Worm (Caenorhabditis elegans): ENCODE results near the gene hpo-34.

hpo-34 gene

DNA sequence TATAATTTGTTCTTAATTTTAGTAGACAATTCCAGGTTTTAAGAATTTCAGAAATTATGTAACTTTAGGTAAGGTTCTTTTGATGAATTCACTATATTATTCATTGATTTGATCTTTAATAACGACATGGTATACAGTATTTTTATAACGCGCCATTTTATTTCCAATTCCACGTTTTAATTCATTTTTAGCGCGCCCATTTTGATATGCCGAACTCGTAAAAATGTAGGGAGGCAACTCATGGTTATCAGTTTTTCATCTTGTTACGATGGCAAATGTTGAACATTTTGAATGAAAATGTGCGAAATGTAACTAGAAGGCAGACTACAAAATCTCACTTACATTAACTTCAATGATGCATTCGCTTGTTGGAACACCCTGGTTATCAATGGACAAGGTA lies 20.0 kb downstream of the hpo-34 start:
- TF ChIP-seq elt-2 (tag; optimal IDR thresholded peaks at IDR 0.05) (peak; percentile 23), nhr-76 (tag; optimal IDR thresholded peaks at IDR 0.05) (no peak)

- TF ChIP-seq hpl-2 (GFP tag; optimal IDR thresholded peaks at IDR 0.05), result no peak
- TF ChIP-seq mdl-1 (tag; optimal IDR thresholded peaks at IDR 0.05), result no peak
- TF ChIP-seq elt-3 (tag; optimal IDR thresholded peaks at IDR 0.05), result no peak
- TF ChIP-seq nhr-76 (tag; optimal IDR thresholded peaks at IDR 0.05), result no peak
- no peak for TF ChIP-seq ztf-11 (tag; optimal IDR thresholded peaks at IDR 0.05)
- TF ChIP-seq sup-37 (GFP tag; optimal IDR thresholded peaks at IDR 0.05), result no peak
- no peak for TF ChIP-seq ama-1 (optimal IDR thresholded peaks at IDR 0.05)
- TF ChIP-seq nhr-237 (tag; optimal IDR thresholded peaks at IDR 0.05), result no peak
Measured at ce11 chrX:11491835-11492234, 27.0 kb downstream of the hpo-34 start.

DNA sequence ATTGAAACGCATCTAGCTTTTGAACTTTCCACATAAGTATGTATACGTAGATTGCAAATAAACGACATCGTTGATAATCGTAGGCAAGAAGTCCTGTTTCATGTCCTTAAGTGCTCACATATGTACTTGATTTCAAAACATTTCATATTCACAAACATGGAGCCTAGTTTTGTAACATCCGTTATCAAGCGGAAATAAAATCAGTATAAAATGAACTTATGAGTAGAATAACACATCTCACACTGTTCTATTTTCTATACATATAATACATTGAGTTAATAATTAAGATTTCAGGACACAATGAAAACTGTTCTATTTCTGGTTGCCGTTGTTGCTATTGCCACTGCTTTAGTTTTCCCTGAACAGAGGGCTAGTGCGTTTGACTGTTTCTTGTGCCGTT lies 29.0 kb downstream of the hpo-34 start, which contains the start of gene spp-21:
Gene spp-21 (plus strand): TSS at position 301 of the 400 bp plus-strand sequence.
- TF ChIP-seq sox-4 (tag; optimal IDR thresholded peaks at IDR 0.05), result no peak
- TF ChIP-seq nhr-11 (tag; optimal IDR thresholded peaks at IDR 0.05), result no peak
- TF ChIP-seq swsn-7 (tag; optimal IDR thresholded peaks at IDR 0.05), result no peak
- no peak for TF ChIP-seq ama-1 (optimal IDR thresholded peaks at IDR 0.05)
- no peak for TF ChIP-seq nhr-71 (tag; optimal IDR thresholded peaks at IDR 0.05)
- no peak for TF ChIP-seq ces-1 (GFP tag; optimal IDR thresholded peaks at IDR 0.05)
- TF ChIP-seq nhr-84 (tag; optimal IDR thresholded peaks at IDR 0.05), result no peak

ce11 chrX:11487484-11487883 lies 31.4 kb downstream of the hpo-34 start, which contains the start of gene spp-9:
Gene spp-9, plus strand, starts transcription at chrX:11487784.
- TF ChIP-seq unc-86 (tag; optimal IDR thresholded peaks at IDR 0.05) (no peak), hlh-17 (GFP tag; optimal IDR thresholded peaks at IDR 0.05; ENCODE audit: borderline replicate concordance) (no peak), lin-15B (tag; optimal IDR thresholded peaks at IDR 0.05) (no peak), aha-1 (tag; optimal IDR thresholded peaks at IDR 0.05) (no peak), egl-27 (tag; optimal IDR thresholded peaks at IDR 0.05) (no peak), nhr-237 (tag; optimal IDR thresholded peaks at IDR 0.05) (no peak), ceh-90 (tag; optimal IDR thresholded peaks at IDR 0.05) (no peak), ceh-63 (GFP tag; optimal IDR thresholded peaks at IDR 0.05) (no peak), hlh-4 (tag; optimal IDR thresholded peaks at IDR 0.05) (no peak), ceh-88 (GFP tag; IDR thresholded peaks at IDR 0.05) (no peak), sptf-1 (tag; optimal IDR thresholded peaks at IDR 0.05) (no peak), efl-3 (GFP tag; optimal IDR thresholded peaks at IDR 0.05) (no peak), aly-2 (tag; optimal IDR thresholded peaks at IDR 0.05) (no peak), efl-1 (optimal IDR thresholded peaks at IDR 0.05) (no peak), efl-1 (GFP tag; optimal IDR thresholded peaks at IDR 0.05 in 1 of 2) (no peak), ztf-11 (tag; optimal IDR thresholded peaks at IDR 0.05) (no peak), alr-1 (tag; optimal IDR thresholded peaks at IDR 0.05; ENCODE audit: borderline replicate concordance) (no peak), sox-4 (tag; optimal IDR thresholded peaks at IDR 0.05) (no peak), sup-37 (GFP tag; optimal IDR thresholded peaks at IDR 0.05) (no peak), Y116A8C.19 (tag; optimal IDR thresholded peaks at IDR 0.05; ENCODE audit: borderline replicate concordance) (no peak), unc-130 (tag; optimal IDR thresholded peaks at IDR 0.05) (no peak)

- TF ChIP-seq jun-1 (tag; optimal IDR thresholded peaks at IDR 0.05) (no peak), tbx-2 (tag; optimal IDR thresholded peaks at IDR 0.05) (peak; percentile 8)
Measured at ce11 chrX:11484027-11484426, 34.8 kb downstream of the hpo-34 start.

ce11 chrX:11482637-11483036 lies 36.2 kb downstream of the hpo-34 start:
- TF ChIP-seq mdl-1 (tag; optimal IDR thresholded peaks at IDR 0.05), result peak in 1 of 2 experiments; percentile 11
- TF ChIP-seq nhr-76 (tag; optimal IDR thresholded peaks at IDR 0.05), result no peak
- TF ChIP-seq lin-14 (GFP tag; optimal IDR thresholded peaks at IDR 0.05), result peak; percentile 96
- peak; percentile 60 for TF ChIP-seq tbx-2 (tag; optimal IDR thresholded peaks at IDR 0.05)
- TF ChIP-seq efl-1 (optimal IDR thresholded peaks at IDR 0.05), result no peak
- peak in 1 of 2 experiments; percentile 88 for TF ChIP-seq efl-1 (GFP tag; optimal IDR thresholded peaks at IDR 0.05 in 1 of 2)
- peak; percentile 51 for TF ChIP-seq nhr-71 (tag; optimal IDR thresholded peaks at IDR 0.05)
- TF ChIP-seq nhr-20 (tag; optimal IDR thresholded peaks at IDR 0.05), result peak; percentile 21
- TF ChIP-seq grh-1 (GFP tag; IDR thresholded peaks at IDR 0.05), result no peak
- peak in 1 of 2 experiments; percentile 27 for TF ChIP-seq lsy-2 (tag; optimal IDR thresholded peaks at IDR 0.05)
- no peak for TF ChIP-seq unc-62 (GFP tag; optimal IDR thresholded peaks at IDR 0.05)
- TF ChIP-seq pqm-1 (tag; optimal IDR thresholded peaks at IDR 0.05), result peak; percentile 42
- TF ChIP-seq nhr-77 (tag; optimal IDR thresholded peaks at IDR 0.05), result peak; percentile 78
- no peak for TF ChIP-seq isw-1 (GFP tag; IDR thresholded peaks at IDR 0.05)
- TF ChIP-seq elt-2 (tag; optimal IDR thresholded peaks at IDR 0.05), result peak; percentile 72
- TF ChIP-seq ceh-82 (tag; optimal IDR thresholded peaks at IDR 0.05), result peak in 1 of 3 experiments; percentile 15
- TF ChIP-seq lin-35 (GFP tag; optimal IDR thresholded peaks at IDR 0.05), result peak in 1 of 2 experiments; percentile 16

Data from whole organism, L1 larva.